Fruit fly (Drosophila melanogaster) Kc167 (cell line): ENCODE data around the gene btn.

Experiments
- Myc ChIP-seq: fragments of >200 bp; optimal IDR thresholded peaks from 2 replicates; lab custom pipeline; 2017; ENCODE audit warnings: missing external identifiers
- Sin3A ChIP-seq: fragments of >200 bp; optimal IDR thresholded peaks from 2 replicates; lab custom pipeline; 2018; ENCODE audit warnings: missing external identifiers
- h ChIP-seq: fragments of >200 bp; optimal IDR thresholded peaks from 3 replicates; lab custom pipeline; 2018; ENCODE audit warnings: missing external identifiers
- insv ChIP-seq: fragments of >200 bp; optimal IDR thresholded peaks from 3 replicates; lab custom pipeline; 2018; ENCODE audit warnings: missing external identifiers
- psq ChIP-seq: fragments of >200 bp; optimal IDR thresholded peaks from 2 replicates; lab custom pipeline; 2017; ENCODE audit warnings: missing external identifiers
- ttk ChIP-seq: sonication (Bioruptor generic); optimal IDR thresholded peaks from 2 replicates; lab custom pipeline; 2017; ENCODE audit warnings: missing external identifiers

- TF ChIP-seq ttk (lab: Kevin White, UChicago) (no peak), Myc (lab: Kevin White, UChicago) (no peak), psq (lab: Kevin White, UChicago) (no peak), h (lab: Kevin White, UChicago) (no peak), Sin3A (lab: Kevin White, UChicago) (no peak), insv (lab: Kevin White, UChicago) (no peak)
Measured at dm6 chr3R:22560224-22560623, 26.2 kb downstream of the btn start.
